Fruit fly (Drosophila melanogaster) whole organism, adult: ENCODE measurements around the gene CG8191.

Experiments used
- CG12768 ChIP-seq: fragments of 200-800 bp; sonication (Bioruptor generic); optimal IDR thresholded peaks from 2 replicates; lab custom pipeline; 2017; ENCODE audit warnings: missing biosample characterization, missing genetic modification characterization, mild to moderate bottlenecking, moderate library complexity, missing genetic modification reagents
- CG1620 ChIP-seq: fragments of 200-800 bp; sonication (Bioruptor generic); optimal IDR thresholded peaks from 2 replicates; lab custom pipeline; 2016; ENCODE audit warnings: missing biosample characterization, missing genetic modification characterization
- Crg-1 ChIP-seq: fragments of 200-800 bp; sonication (Bioruptor generic); optimal IDR thresholded peaks from 2 replicates; lab custom pipeline; 2016; ENCODE audit warnings: missing biosample characterization, missing genetic modification characterization
- Mnt ChIP-seq: fragments of 200-800 bp; sonication (Bioruptor generic); optimal IDR thresholded peaks from 2 replicates; lab custom pipeline; 2016; ENCODE audit warnings: missing biosample characterization, mild to moderate bottlenecking, missing genetic modification characterization
- cnc ChIP-seq, 2 experiments: fragments of >200 bp; optimal IDR thresholded peaks; 2 replicates each; lab custom pipeline; 2017
- kay ChIP-seq: fragments of 200-800 bp; sonication (Bioruptor generic); peaks from one replicate; lab custom pipeline; 2016; ENCODE audit warnings: missing biosample characterization, missing genetic modification characterization, borderline replicate concordance
- ovo ChIP-seq: fragments of 200-800 bp; sonication (Bioruptor generic); optimal IDR thresholded peaks from 2 replicates; lab custom pipeline; 2016; ENCODE audit warnings: missing biosample characterization, missing genetic modification characterization
- toe ChIP-seq: fragments of 200-800 bp; sonication (Bioruptor generic); optimal IDR thresholded peaks from 2 replicates; lab custom pipeline; 2016; ENCODE audit warnings: missing biosample characterization, missing genetic modification characterization

dm6 chrX:15740881-15741280 is 8.9 kb downstream of the CG8191 start:
- TF ChIP-seq ovo (GFP tag; lab: Kevin White, UChicago) (no peak), cnc (optimal IDR thresholded peaks at IDR 0.05; lab: Kevin White, UChicago) (peak; percentile 97 to 100), Crg-1 (GFP tag; lab: Kevin White, UChicago) (no peak), CG1620 (GFP tag; lab: Kevin White, UChicago) (no peak), CG12768 (no peak), Mnt (GFP tag; lab: Kevin White, UChicago) (no peak), kay (no peak), toe (GFP tag; lab: Kevin White, UChicago) (no peak)
